Worm (Caenorhabditis elegans) whole organism, early embryonic: ENCODE results near the gene T04F8.7.

Source experiments
- B0310.2 ChIP-seq: sonication (generic microtip); optimal IDR thresholded peaks from 2 replicates; lab custom pipeline; 2016; ENCODE audit warnings: mild to moderate bottlenecking, missing genetic modification characterization, missing compliant biosample characterization
- F13C5.2 ChIP-seq: sonication (generic microtip); optimal IDR thresholded peaks from 2 replicates; lab custom pipeline; 2017; ENCODE audit warnings: mild to moderate bottlenecking, missing genetic modification characterization, inconsistent platforms, missing compliant biosample characterization
- aly-1 ChIP-seq: sonication (generic microtip); optimal IDR thresholded peaks from 2 replicates; lab custom pipeline; 2016; ENCODE audit warnings: missing genetic modification characterization, missing compliant biosample characterization
- ama-1 ChIP-seq: fragments of 150-350 bp; optimal IDR thresholded peaks from 2 replicates; lab custom pipeline; 2014
- ceh-13 ChIP-seq: fragments of 200-800 bp; sonication (Bioruptor generic); optimal IDR thresholded peaks from 2 replicates; lab custom pipeline; 2018; ENCODE audit warnings: mild to moderate bottlenecking, missing genetic modification characterization, missing compliant biosample characterization
- ceh-36 ChIP-seq: sonication (generic microtip); optimal IDR thresholded peaks from 2 replicates; lab custom pipeline; 2016; ENCODE audit warnings: missing genetic modification characterization, inconsistent platforms, missing compliant biosample characterization
- ets-7 ChIP-seq: sonication (generic microtip); optimal IDR thresholded peaks from 2 replicates; lab custom pipeline; 2016; ENCODE audit warnings: missing genotype, missing genetic modification characterization, missing compliant biosample characterization
- flt-1 ChIP-seq: fragments of 200-800 bp; sonication (Bioruptor generic); IDR thresholded peaks from 2 replicates; pipeline ENCODE4 v1.3.6; 2022; ENCODE audit warnings: missing genetic modification characterization, missing compliant biosample characterization
- hmbx-1 ChIP-seq: sonication (generic microtip); optimal IDR thresholded peaks from 2 replicates; lab custom pipeline; 2016; ENCODE audit warnings: mild to moderate bottlenecking, missing genetic modification characterization, missing compliant biosample characterization
- hmg-4 ChIP-seq: fragments of 200-800 bp; sonication (Bioruptor generic); optimal IDR thresholded peaks from 2 replicates; lab custom pipeline; 2018; ENCODE audit warnings: mild to moderate bottlenecking, missing genetic modification characterization, missing compliant biosample characterization
- hnd-1 ChIP-seq: sonication (generic microtip); optimal IDR thresholded peaks from 2 replicates; lab custom pipeline; 2016; ENCODE audit warnings: missing genetic modification characterization, missing compliant biosample characterization
- pes-1 ChIP-seq: fragments of 200-800 bp; sonication (Bioruptor generic); IDR thresholded peaks from 2 replicates; pipeline ENCODE4 v1.3.6; 2022; ENCODE audit warnings: missing genetic modification reagents, missing genetic modification characterization, missing compliant biosample characterization
- scrt-1 ChIP-seq: fragments of 200-800 bp; sonication (Bioruptor generic); IDR thresholded peaks from 2 replicates; pipeline ENCODE4 v1.3.6; 2022; ENCODE audit warnings: missing genetic modification characterization, missing compliant biosample characterization
- sea-1 ChIP-seq: fragments of 200-800 bp; sonication (Bioruptor generic); conservative IDR thresholded peaks from 2 replicates; pipeline ENCODE4 v1.3.6; 2022; ENCODE audit warnings: missing genetic modification characterization, missing compliant biosample characterization
- tbx-11 ChIP-seq: fragments of 200-800 bp; sonication (Bioruptor generic); IDR thresholded peaks from 2 replicates; pipeline ENCODE4 v1.3.6; 2022; ENCODE audit warnings: missing genetic modification characterization, missing compliant biosample characterization
- tbx-37 ChIP-seq: fragments of 200-800 bp; sonication (Bioruptor generic); conservative IDR thresholded peaks from 2 replicates; pipeline ENCODE4 v1.3.6; 2022; ENCODE audit warnings: missing genetic modification reagents, missing genetic modification characterization, missing compliant biosample characterization
- tra-4 ChIP-seq: sonication (generic microtip); optimal IDR thresholded peaks from 2 replicates; lab custom pipeline; 2017; ENCODE audit warnings: missing genetic modification characterization, missing compliant biosample characterization

The T04F8.7 gene

ce11 chrX:11712230-11712853 is 31.6 kb upstream of the T04F8.7 start, which contains the start of gene col-180:
col-180 (minus strand) TSS chrX:11712280.
- TF ChIP-seq scrt-1 (GFP tag; lab: Robert Waterston, UW) (no peak), tra-4 (no peak), hnd-1 (tag; lab: Kevin White, UChicago) (no peak), flt-1 (GFP tag; lab: Robert Waterston, UW) (no peak), B0310.2 (no peak), ceh-13 (GFP tag; lab: Kevin White, UChicago) (no peak), ets-7 (tag; lab: Kevin White, UChicago) (no peak), aly-1 (no peak), sea-1 (GFP tag; lab: Robert Waterston, UW) (no peak), ceh-36 (tag; lab: Kevin White, UChicago) (no peak)

DNA sequence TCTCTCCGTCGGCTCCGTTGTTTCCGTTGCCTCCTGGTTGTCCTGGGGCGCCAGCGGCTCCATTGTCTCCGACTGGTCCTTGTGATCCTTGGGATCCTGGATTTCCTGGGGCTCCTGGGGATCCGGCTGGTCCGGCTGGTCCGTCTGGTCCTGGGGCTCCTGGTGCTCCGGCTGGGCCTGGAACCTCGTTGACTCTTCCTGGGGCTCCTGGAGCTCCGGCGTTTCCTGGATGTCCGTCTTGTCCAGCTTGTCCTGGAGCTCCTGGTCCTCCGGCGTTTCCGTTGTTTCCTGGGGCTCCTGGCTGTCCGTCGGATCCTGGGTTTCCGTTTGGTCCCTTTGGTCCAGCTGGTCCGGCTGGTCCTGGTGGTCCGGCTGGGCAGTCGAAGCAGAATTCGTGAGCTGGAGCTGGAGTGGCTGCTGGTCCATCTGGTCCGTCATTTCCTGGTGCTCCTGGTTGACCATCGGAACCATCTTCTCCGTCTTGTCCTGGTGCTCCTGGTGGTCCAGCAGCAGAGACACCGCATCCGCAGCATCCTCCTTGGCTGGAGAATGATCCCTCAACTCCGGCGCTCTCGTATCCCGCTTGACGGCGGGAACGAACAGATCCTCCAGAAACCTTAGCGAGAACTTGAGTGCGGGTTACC is 30.8 kb upstream of the T04F8.7 start:
- TF ChIP-seq pes-1 = no peak
- no peak for TF ChIP-seq hmbx-1
- TF ChIP-seq hnd-1 (tag; lab: Kevin White, UChicago) = no peak
- TF ChIP-seq scrt-1 (GFP tag; lab: Robert Waterston, UW) = no peak
- no peak for TF ChIP-seq B0310.2
- TF ChIP-seq tbx-11 (GFP tag; lab: Robert Waterston, UW) = no peak
- TF ChIP-seq hmg-4 (GFP tag; lab: Kevin White, UChicago) = no peak
- TF ChIP-seq aly-1 = no peak
- no peak for TF ChIP-seq sea-1 (GFP tag; lab: Robert Waterston, UW)
- no peak for TF ChIP-seq ceh-36 (tag; lab: Kevin White, UChicago)
- no peak for TF ChIP-seq tra-4
- no peak for TF ChIP-seq tbx-37 (GFP tag; lab: Robert Waterston, UW)
- TF ChIP-seq ets-7 (tag; lab: Kevin White, UChicago) = no peak
- no peak for TF ChIP-seq flt-1 (GFP tag; lab: Robert Waterston, UW)
- no peak for TF ChIP-seq F13C5.2 (tag; lab: Kevin White, UChicago)
- no peak for TF ChIP-seq ama-1 (lab: Kevin White, UChicago)
- no peak for TF ChIP-seq ceh-13 (GFP tag; lab: Kevin White, UChicago)

DNA sequence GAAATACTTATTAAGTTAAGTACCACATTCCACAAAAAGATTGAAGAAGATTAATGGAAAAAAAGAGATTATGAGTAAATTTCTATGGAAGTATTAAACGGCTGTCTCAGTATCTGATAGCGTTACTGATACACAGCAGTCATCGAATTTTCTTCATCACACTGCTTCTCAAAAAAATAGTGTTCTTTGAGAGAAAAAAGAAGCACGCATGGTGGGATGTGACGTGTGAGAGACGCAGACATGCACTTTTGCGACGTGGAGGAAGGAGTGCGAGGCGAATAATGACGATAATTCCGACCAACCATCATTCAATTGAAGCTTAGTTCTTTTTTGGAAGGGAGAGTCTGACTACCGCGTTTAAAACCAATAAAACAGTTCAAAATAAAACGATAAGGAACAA is 29.4 kb upstream of the T04F8.7 start, which contains the start of gene C44C10.11:
Gene C44C10.11 (minus strand): TSS at position 115 of the 400 bp plus-strand sequence.
- TF ChIP-seq tra-4 (no peak), scrt-1 (GFP tag; lab: Robert Waterston, UW) (no peak), F13C5.2 (tag; lab: Kevin White, UChicago) (no peak), sea-1 (GFP tag; lab: Robert Waterston, UW) (no peak), ets-7 (tag; lab: Kevin White, UChicago) (no peak), ceh-13 (GFP tag; lab: Kevin White, UChicago) (no peak), hmg-4 (GFP tag; lab: Kevin White, UChicago) (no peak), ceh-36 (tag; lab: Kevin White, UChicago) (no peak), hmbx-1 (no peak), tbx-37 (GFP tag; lab: Robert Waterston, UW) (no peak), ama-1 (lab: Kevin White, UChicago) (no peak), pes-1 (no peak), flt-1 (GFP tag; lab: Robert Waterston, UW) (no peak), tbx-11 (GFP tag; lab: Robert Waterston, UW) (no peak), hnd-1 (tag; lab: Kevin White, UChicago) (no peak)

- TF ChIP-seq F13C5.2 (tag; lab: Kevin White, UChicago) (no peak), ceh-36 (tag; lab: Kevin White, UChicago) (no peak), B0310.2 (no peak), hnd-1 (tag; lab: Kevin White, UChicago) (no peak)
These were observed 21.5 kb upstream of the T04F8.7 start, which contains the start of gene C44C10.3 for ce11 chrX:11702236-11702635. C44C10.3 (plus strand) TSS chrX:11702536.

DNA sequence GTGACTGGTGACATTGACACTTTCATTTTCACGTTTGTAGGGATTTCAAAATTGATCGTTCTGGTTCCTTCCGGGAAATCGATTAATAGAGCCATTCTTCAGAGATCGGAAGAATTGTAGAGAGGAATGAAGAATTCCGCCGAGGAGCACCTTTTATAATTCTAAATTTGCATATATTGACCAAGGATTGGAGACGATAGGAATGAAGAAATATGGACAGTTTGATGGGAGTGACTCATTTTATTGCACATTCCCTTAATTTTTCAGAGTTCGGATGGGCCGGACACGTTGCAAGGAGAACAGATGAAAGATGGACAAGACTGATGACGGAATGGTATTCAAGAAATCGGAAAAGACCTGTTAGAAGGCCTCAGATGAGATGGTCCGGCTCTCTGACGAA is 19.5 kb upstream of the T04F8.7 start, which contains the start of gene C44C10.15:
Gene C44C10.15 (minus strand): TSS at position 101 of the 400 bp plus-strand sequence.
- no peak for TF ChIP-seq ama-1 (lab: Kevin White, UChicago)
- TF ChIP-seq hmbx-1 = no peak
- TF ChIP-seq hmg-4 (GFP tag; lab: Kevin White, UChicago) = no peak
- TF ChIP-seq pes-1 = no peak
- TF ChIP-seq ceh-36 (tag; lab: Kevin White, UChicago) = no peak
- no peak for TF ChIP-seq B0310.2
- TF ChIP-seq tra-4 = no peak
- no peak for TF ChIP-seq tbx-11 (GFP tag; lab: Robert Waterston, UW)
- TF ChIP-seq ets-7 (tag; lab: Kevin White, UChicago) = no peak
- TF ChIP-seq hnd-1 (tag; lab: Kevin White, UChicago) = no peak
- TF ChIP-seq sea-1 (GFP tag; lab: Robert Waterston, UW) = no peak
- TF ChIP-seq scrt-1 (GFP tag; lab: Robert Waterston, UW) = no peak

ce11 chrX:11696696-11697095 is 15.9 kb upstream of the T04F8.7 start, which contains the start of gene C44C10.12:
C44C10.12 (plus strand) TSS chrX:11696996.
- TF ChIP-seq tbx-11 (GFP tag; lab: Robert Waterston, UW) (no peak), tra-4 (no peak), ceh-13 (GFP tag; lab: Kevin White, UChicago) (no peak), sea-1 (GFP tag; lab: Robert Waterston, UW) (no peak), B0310.2 (no peak), hmg-4 (GFP tag; lab: Kevin White, UChicago) (no peak), aly-1 (no peak), flt-1 (GFP tag; lab: Robert Waterston, UW) (no peak)

DNA sequence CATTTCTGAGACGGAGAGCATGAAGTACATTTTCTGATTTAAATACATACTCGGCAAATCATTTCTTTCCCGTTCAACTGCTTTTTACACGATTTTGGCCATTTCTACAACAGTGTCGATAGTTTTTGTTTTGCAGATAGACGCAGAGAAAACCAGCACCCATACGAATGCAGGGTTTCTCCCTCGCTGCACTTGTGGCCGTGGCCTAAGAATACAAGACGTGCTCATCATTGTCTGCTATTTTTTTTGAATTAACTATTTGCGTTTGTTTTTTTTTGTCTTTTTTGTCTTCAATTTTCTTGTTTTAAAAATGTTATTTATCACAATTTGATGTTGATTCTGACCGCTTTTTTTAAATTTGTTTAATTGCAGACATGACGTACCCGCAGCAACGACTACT is 12.3 kb upstream of the T04F8.7 start, which contains the start of gene smcl-1:
Gene smcl-1 (plus strand): TSS at position 373 of the 400 bp plus-strand sequence.
- TF ChIP-seq tbx-37 (GFP tag; lab: Robert Waterston, UW) = 0 out of 2 replicates have a peak, but pooled peaks have one; percentile 41
- TF ChIP-seq ama-1 (lab: Kevin White, UChicago) = no peak
- no peak for TF ChIP-seq hmg-4 (GFP tag; lab: Kevin White, UChicago)
- no peak for TF ChIP-seq scrt-1 (GFP tag; lab: Robert Waterston, UW)
- TF ChIP-seq ceh-36 (tag; lab: Kevin White, UChicago) = no peak
- no peak for TF ChIP-seq pes-1
- TF ChIP-seq B0310.2 = no peak
